Fruit fly (Drosophila melanogaster) whole organism, embryonic: ENCODE results near the gene Acp29AB.

Source experiments
- Aef1 ChIP-seq: fragments of 200-800 bp; sonication (Bioruptor generic); IDR thresholded peaks from 3 replicates; pipeline ENCODE4 v1.3.6; 2022; ENCODE audit warnings: missing biosample characterization, missing genetic modification characterization
- B-H1 ChIP-seq: fragments of 200-800 bp; sonication (Bioruptor generic); IDR thresholded peaks from 3 replicates; pipeline ENCODE4 v1.3.6; 2022; ENCODE audit warnings: missing biosample characterization, missing genetic modification characterization
- BEAF-32 ChIP-seq: fragments of 200-800 bp; sonication (Bioruptor generic); optimal IDR thresholded peaks from 3 replicates; lab custom pipeline; 2017; ENCODE audit warnings: missing biosample characterization, missing genetic modification characterization, mild to moderate bottlenecking, moderate library complexity, missing genetic modification reagents
- Bteb2 ChIP-seq: fragments of 200-800 bp; sonication (Bioruptor generic); optimal IDR thresholded peaks from 2 replicates; lab custom pipeline; 2016; ENCODE audit warnings: missing biosample characterization, missing genetic modification characterization
- CG10462 ChIP-seq: fragments of 200-800 bp; sonication (Bioruptor generic); optimal IDR thresholded peaks from 2 replicates; lab custom pipeline; 2016; ENCODE audit warnings: missing biosample characterization, missing genetic modification characterization
- CG11247 ChIP-seq: fragments of 200-800 bp; sonication (Bioruptor generic); IDR thresholded peaks from 2 replicates; pipeline ENCODE4 v1.3.6; 2022; ENCODE audit warnings: missing biosample characterization, missing genetic modification characterization
- CG12104 ChIP-seq: fragments of 200-800 bp; sonication (Bioruptor generic); optimal IDR thresholded peaks from 3 replicates; lab custom pipeline; 2016; ENCODE audit warnings: missing biosample characterization, missing genetic modification characterization
- CG12391 ChIP-seq: fragments of 200-800 bp; sonication (Bioruptor generic); optimal IDR thresholded peaks from 3 replicates; lab custom pipeline; 2018; ENCODE audit warnings: missing biosample characterization, mild to moderate bottlenecking, missing genetic modification characterization, moderate library complexity
- CG17328 ChIP-seq: fragments of 200-800 bp; sonication (Bioruptor generic); IDR thresholded peaks from 2 replicates; pipeline ENCODE4 v1.3.6; 2022; ENCODE audit warnings: missing biosample characterization, missing genetic modification characterization
- CG18619 ChIP-seq: fragments of 200-800 bp; sonication (Bioruptor generic); optimal IDR thresholded peaks from 3 replicates; lab custom pipeline; 2017; ENCODE audit warnings: missing biosample characterization, mild to moderate bottlenecking, missing genetic modification characterization
- CG2875 ChIP-seq: fragments of 200-800 bp; sonication (Bioruptor generic); optimal IDR thresholded peaks from 2 replicates; lab custom pipeline; 2017; ENCODE audit warnings: missing biosample characterization, mild to moderate bottlenecking, missing genetic modification characterization, missing genetic modification reagents
- CG32767 ChIP-seq: fragments of 200-800 bp; sonication (Bioruptor generic); IDR thresholded peaks from 2 replicates; pipeline ENCODE4 v1.3.6; 2022; ENCODE audit warnings: missing biosample characterization, missing genetic modification characterization
- CG3847 ChIP-seq: fragments of 200-800 bp; sonication (Bioruptor generic); IDR thresholded peaks from 2 replicates; pipeline ENCODE4 v1.3.6; 2022; ENCODE audit warnings: missing biosample characterization, missing genetic modification characterization
- CG4730 ChIP-seq: fragments of 200-800 bp; sonication (Bioruptor generic); IDR thresholded peaks from 2 replicates; pipeline ENCODE4 v1.3.6; 2022; ENCODE audit warnings: missing biosample characterization, missing genetic modification characterization
- CG5953 ChIP-seq: fragments of 200-800 bp; sonication (Bioruptor generic); IDR thresholded peaks from 2 replicates; pipeline ENCODE4 v1.3.6; 2022; ENCODE audit warnings: missing biosample characterization, missing genetic modification characterization
- CG8089 ChIP-seq: fragments of 200-800 bp; sonication (Bioruptor generic); optimal IDR thresholded peaks from 3 replicates; lab custom pipeline; 2016; ENCODE audit warnings: missing biosample characterization, missing genetic modification characterization
- CHES-1-like ChIP-seq: fragments of 200-800 bp; sonication (Bioruptor generic); optimal IDR thresholded peaks from 2 replicates; lab custom pipeline; 2016; ENCODE audit warnings: missing biosample characterization, missing genetic modification characterization
- CoRest ChIP-seq: fragments of 200-800 bp; sonication (Bioruptor generic); optimal IDR thresholded peaks from 3 replicates; lab custom pipeline; 2018; ENCODE audit warnings: missing biosample characterization, mild to moderate bottlenecking, missing genetic modification characterization, moderate library complexity
- HLH4C ChIP-seq: fragments of 200-800 bp; sonication (Bioruptor generic); IDR thresholded peaks from 3 replicates; pipeline ENCODE4 v1.3.6; 2022; ENCODE audit warnings: missing biosample characterization, missing genetic modification characterization; ENCODE audit not compliant: partially characterized antibody
- Hand ChIP-seq: fragments of 200-800 bp; sonication (Bioruptor generic); optimal IDR thresholded peaks from 2 replicates; lab custom pipeline; 2017; ENCODE audit warnings: mild to moderate bottlenecking, missing biosample characterization, missing genetic modification reagents, missing genetic modification characterization
- Hey ChIP-seq: fragments of 200-800 bp; sonication (Bioruptor generic); optimal IDR thresholded peaks from 3 replicates; lab custom pipeline; 2018; ENCODE audit warnings: missing biosample characterization, mild to moderate bottlenecking, missing genetic modification characterization
- HmgD ChIP-seq: fragments of 200-800 bp; sonication (Bioruptor generic); optimal IDR thresholded peaks from 3 replicates; lab custom pipeline; 2016; ENCODE audit warnings: missing biosample characterization, missing genetic modification characterization
- NC2α ChIP-seq: fragments of 200-800 bp; sonication (Bioruptor generic); optimal IDR thresholded peaks from 2 replicates; lab custom pipeline; 2016; ENCODE audit warnings: missing biosample characterization, missing genetic modification characterization
- NK7.1 ChIP-seq: fragments of 200-800 bp; sonication (Bioruptor generic); optimal IDR thresholded peaks from 3 replicates; lab custom pipeline; 2016; ENCODE audit warnings: missing biosample characterization, missing genetic modification characterization
- Stat92E ChIP-seq, 3 experiments: fragments of >200 bp in 2 of 3; fragments of 200-800 bp in 1 of 3; sonication (Bioruptor generic) in 1 of 3; optimal IDR thresholded peaks; 2 replicates each; lab custom pipeline; 2017 to 2019; ENCODE audit warnings: missing biosample characterization in 3 of 3, missing genetic modification characterization in 3 of 3, mild to moderate bottlenecking in 1 of 3, moderate library complexity in 1 of 3
- Taf1 ChIP-seq: fragments of 200-800 bp; sonication (Bioruptor generic); IDR thresholded peaks from 2 replicates; pipeline ENCODE4 v1.3.6; 2022; ENCODE audit warnings: missing biosample characterization, missing genetic modification characterization
- Xrp1 ChIP-seq: fragments of 200-800 bp; sonication (Bioruptor generic); IDR thresholded peaks from 2 replicates; pipeline ENCODE4 v1.3.6; 2022; ENCODE audit warnings: missing biosample characterization, missing genetic modification characterization
- bigmax ChIP-seq: fragments of 200-800 bp; sonication (Bioruptor generic); optimal IDR thresholded peaks from 2 replicates; lab custom pipeline; 2018; ENCODE audit warnings: missing biosample characterization, mild to moderate bottlenecking, missing genetic modification characterization
- bsh ChIP-seq, 2 experiments: fragments of 200-800 bp; sonication (Bioruptor generic); optimal IDR thresholded peaks; 2 replicates each; lab custom pipeline; 2017 to 2018; ENCODE audit warnings: mild to moderate bottlenecking in 2 of 2, missing biosample characterization in 2 of 2, missing genetic modification characterization in 2 of 2, moderate library complexity in 1 of 2
- chn ChIP-seq: fragments of 200-800 bp; sonication (Bioruptor generic); optimal IDR thresholded peaks from 2 replicates; lab custom pipeline; 2016; ENCODE audit warnings: missing biosample characterization, missing genetic modification characterization
- ci ChIP-seq: fragments of 200-800 bp; sonication (Bioruptor generic); IDR thresholded peaks from 3 replicates; pipeline ENCODE4 v1.3.6; 2022; ENCODE audit warnings: missing biosample characterization, missing genetic modification characterization
- fu2 ChIP-seq: fragments of 200-800 bp; sonication (Bioruptor generic); optimal IDR thresholded peaks from 2 replicates; lab custom pipeline; 2016; ENCODE audit warnings: missing biosample characterization, missing genetic modification characterization
- ham ChIP-seq: fragments of 200-800 bp; sonication (Bioruptor generic); IDR thresholded peaks from 2 replicates; pipeline ENCODE4 v1.3.6; 2022; ENCODE audit warnings: missing biosample characterization, missing genetic modification characterization
- hbn ChIP-seq: fragments of 200-800 bp; sonication (Bioruptor generic); IDR thresholded peaks from 2 replicates; pipeline ENCODE4 v1.3.6; 2022; ENCODE audit warnings: missing biosample characterization, missing genetic modification characterization; ENCODE audit not compliant: partially characterized antibody
- hth ChIP-seq: fragments of >200 bp; optimal IDR thresholded peaks from 2 replicates; lab custom pipeline; 2017; ENCODE audit warnings: inconsistent platforms
- inv ChIP-seq: fragments of 200-800 bp; sonication (Bioruptor generic); IDR thresholded peaks from 2 replicates; pipeline ENCODE4 v1.3.6; 2022; ENCODE audit warnings: missing biosample characterization, missing genetic modification characterization; ENCODE audit not compliant: partially characterized antibody
- kah ChIP-seq: fragments of 200-800 bp; sonication (Bioruptor generic); optimal IDR thresholded peaks from 2 replicates; lab custom pipeline; 2018; ENCODE audit warnings: missing biosample characterization, mild to moderate bottlenecking, missing genetic modification characterization
- kay ChIP-seq: fragments of 200-800 bp; sonication (Bioruptor generic); optimal IDR thresholded peaks from 2 replicates; lab custom pipeline; 2016; ENCODE audit warnings: missing biosample characterization, missing genetic modification characterization
- kni ChIP-seq: fragments of 200-800 bp; sonication (Bioruptor generic); optimal IDR thresholded peaks from 3 replicates; lab custom pipeline; 2017; ENCODE audit warnings: mild to moderate bottlenecking, missing biosample characterization, missing genetic modification reagents, missing genetic modification characterization
- maf-S ChIP-seq: fragments of 200-800 bp; sonication (Bioruptor generic); optimal IDR thresholded peaks from 2 replicates; lab custom pipeline; 2016; ENCODE audit warnings: missing biosample characterization, missing genetic modification characterization
- mirr ChIP-seq: fragments of 200-800 bp; sonication (Bioruptor generic); optimal IDR thresholded peaks from 3 replicates; lab custom pipeline; 2018; ENCODE audit warnings: missing biosample characterization, mild to moderate bottlenecking, missing genetic modification characterization
- nmo ChIP-seq: fragments of 200-800 bp; sonication (Bioruptor generic); optimal IDR thresholded peaks from 2 replicates; lab custom pipeline; 2018; ENCODE audit warnings: missing biosample characterization, mild to moderate bottlenecking, missing genetic modification characterization, moderate library complexity
- nom ChIP-seq: fragments of 200-800 bp; sonication (Bioruptor generic); optimal IDR thresholded peaks from 2 replicates; lab custom pipeline; 2017; ENCODE audit warnings: missing biosample characterization, missing genetic modification characterization, mild to moderate bottlenecking, moderate library complexity, missing genetic modification reagents
- ranshi ChIP-seq: fragments of 200-800 bp; sonication (Bioruptor generic); IDR thresholded peaks from 2 replicates; pipeline ENCODE4 v1.3.6; 2022; ENCODE audit warnings: missing biosample characterization, missing genetic modification characterization
- ro ChIP-seq: fragments of 200-800 bp; sonication (Bioruptor generic); IDR thresholded peaks from 2 replicates; pipeline ENCODE4 v1.3.6; 2022; ENCODE audit warnings: missing biosample characterization, missing genetic modification characterization
- shn ChIP-seq: fragments of 200-800 bp; sonication (Bioruptor generic); optimal IDR thresholded peaks from 3 replicates; lab custom pipeline; 2016; ENCODE audit warnings: missing biosample characterization, missing genetic modification characterization
- sima ChIP-seq: fragments of 200-800 bp; sonication (Bioruptor generic); optimal IDR thresholded peaks from 2 replicates; lab custom pipeline; 2016; ENCODE audit warnings: missing biosample characterization, missing genetic modification characterization
- stc ChIP-seq: fragments of 200-800 bp; sonication (Bioruptor generic); IDR thresholded peaks from 2 replicates; pipeline ENCODE4 v1.3.6; 2022; ENCODE audit warnings: missing biosample characterization, missing genetic modification characterization
- tio ChIP-seq: fragments of 200-800 bp; sonication (Bioruptor generic); optimal IDR thresholded peaks from 2 replicates; lab custom pipeline; 2017; ENCODE audit warnings: missing biosample characterization, missing genetic modification characterization, inconsistent platforms
- tna ChIP-seq: fragments of 200-800 bp; sonication (Bioruptor generic); IDR thresholded peaks from 2 replicates; pipeline ENCODE4 v1.3.6; 2022; ENCODE audit warnings: missing biosample characterization, missing genetic modification characterization; ENCODE audit not compliant: partially characterized antibody

The Acp29AB gene

dm6 chr2L:8362273-8362954 lies 30.6 kb downstream of the Acp29AB start, which contains the start of gene CG7627 (continued):
- TF ChIP-seq ranshi (GFP tag; lab: Robert Waterston, UW) (peak; percentile 81), CG4730 (peak; percentile 67), NK7.1 (peak; percentile 63), CG32767 (GFP tag; lab: Robert Waterston, UW) (peak; percentile 64; the same call in 1 of the 2 replicates), CG3847 (peak; percentile 74), maf-S (GFP tag; lab: Kevin White, UChicago) (peak; percentile 43), CG11247 (peak; percentile 88), CG12104 (GFP tag; lab: Kevin White, UChicago) (peak; percentile 76), B-H1 (GFP tag; lab: Robert Waterston, UW) (no peak), chn (peak; percentile 56), Stat92E (GFP tag; optimal IDR thresholded peaks at IDR 0.05; lab: Kevin White, UChicago) (no peak), CG12391 (tag; lab: Kevin White, UChicago) (peak; percentile 77), nom (GFP tag; lab: Kevin White, UChicago) (peak; percentile 48), hth (lab: Kevin White, UChicago) (no peak), tio (GFP tag; lab: Kevin White, UChicago) (peak; percentile 69), ci (GFP tag; lab: Robert Waterston, UW) (peak; percentile 67; the same call in 2 of the 3 replicates), nmo (GFP tag; lab: Kevin White, UChicago) (peak; percentile 67), stc (GFP tag; lab: Robert Waterston, UW) (peak; percentile 60; the same call in 1 of the 2 replicates), tna (GFP tag; lab: Robert Waterston, UW) (no peak), Aef1 (GFP tag; lab: Robert Waterston, UW) (peak; percentile 75), kni (GFP tag; lab: Kevin White, UChicago) (no peak), CG2875 (peak; percentile 54), ham (GFP tag; lab: Robert Waterston, UW) (no peak), CG10462 (GFP tag; lab: Kevin White, UChicago) (peak; percentile 45), CG8089 (GFP tag; lab: Kevin White, UChicago) (peak; percentile 62), mirr (GFP tag; lab: Kevin White, UChicago) (no peak), CG5953 (GFP tag; lab: Robert Waterston, UW) (no peak), shn (peak; percentile 79), CG18619 (GFP tag; lab: Kevin White, UChicago) (peak; percentile 71), CG17328 (GFP tag; lab: Robert Waterston, UW) (peak; percentile 80), CHES-1-like (GFP tag; lab: Kevin White, UChicago) (peak; percentile 84), BEAF-32 (GFP tag; lab: Kevin White, UChicago) (no peak), Bteb2 (peak; percentile 10), Taf1 (GFP tag; lab: Robert Waterston, UW) (peak; percentile 69), fu2 (GFP tag; lab: Kevin White, UChicago) (peak; percentile 77), bigmax (GFP tag; lab: Kevin White, UChicago) (no peak), Hand (GFP tag; lab: Kevin White, UChicago) (peak; percentile 62), inv (GFP tag; lab: Robert Waterston, UW) (no peak), Xrp1 (peak; percentile 83), ro (peak; percentile 70), hbn (GFP tag; lab: Robert Waterston, UW) (no peak), sima (GFP tag; lab: Kevin White, UChicago) (no peak), kah (peak; percentile 20), CoRest (peak; percentile 68), kay (peak; percentile 31), Hey (tag; lab: Kevin White, UChicago) (no peak), NC2α (peak; percentile 12), HLH4C (GFP tag; lab: Robert Waterston, UW) (no peak), HmgD (GFP tag; lab: Kevin White, UChicago) (peak; percentile 65), bsh (GFP tag; optimal IDR thresholded peaks at IDR 0.05; lab: Kevin White, UChicago) (peak in 1 of 2 experiments; percentile 72)
